Fruit fly (Drosophila melanogaster) whole organism, embryonic: ENCODE data around the gene CG15406.

Source experiments
- Atf-2 ChIP-seq: fragments of 200-800 bp; sonication (Bioruptor generic); optimal IDR thresholded peaks from 2 replicates; lab custom pipeline; 2016; ENCODE audit warnings: missing biosample characterization, missing genetic modification characterization
- BtbVII ChIP-seq: fragments of 200-800 bp; sonication (Bioruptor generic); optimal IDR thresholded peaks from 3 replicates; lab custom pipeline; 2017; ENCODE audit warnings: missing biosample characterization, mild to moderate bottlenecking, missing genetic modification characterization
- CG10209 ChIP-seq: fragments of 200-800 bp; sonication (Bioruptor generic); optimal IDR thresholded peaks from 3 replicates; lab custom pipeline; 2017; ENCODE audit warnings: missing biosample characterization, mild to moderate bottlenecking, missing genetic modification characterization, missing genetic modification reagents
- CG10267 ChIP-seq: fragments of 200-800 bp; sonication (Bioruptor generic); optimal IDR thresholded peaks from 2 replicates; lab custom pipeline; 2018; ENCODE audit warnings: missing biosample characterization, mild to moderate bottlenecking, missing genetic modification characterization, moderate library complexity
- CG13296 ChIP-seq: fragments of 200-800 bp; sonication (Bioruptor generic); optimal IDR thresholded peaks from 3 replicates; lab custom pipeline; 2018; ENCODE audit warnings: missing biosample characterization, mild to moderate bottlenecking, missing genetic modification characterization
- CG1603 ChIP-seq: fragments of 200-800 bp; sonication (Bioruptor generic); optimal IDR thresholded peaks from 2 replicates; lab custom pipeline; 2019; ENCODE audit warnings: missing biosample characterization, mild to moderate bottlenecking, missing genetic modification characterization, moderate library complexity
- CG1647 ChIP-seq: fragments of 200-800 bp; sonication (Bioruptor generic); optimal IDR thresholded peaks from 3 replicates; lab custom pipeline; 2016; ENCODE audit warnings: missing biosample characterization, missing genetic modification characterization
- CG16779 ChIP-seq: fragments of 200-800 bp; sonication (Bioruptor generic); IDR thresholded peaks from 2 replicates; pipeline ENCODE4 v1.3.6; 2022; ENCODE audit warnings: missing biosample characterization, missing genetic modification characterization
- CG17328 ChIP-seq: fragments of 200-800 bp; sonication (Bioruptor generic); IDR thresholded peaks from 2 replicates; pipeline ENCODE4 v1.3.6; 2022; ENCODE audit warnings: missing biosample characterization, missing genetic modification characterization
- CG18262 ChIP-seq: fragments of 200-800 bp; optimal IDR thresholded peaks from 3 replicates; lab custom pipeline; 2019; ENCODE audit warnings: missing biosample characterization, mild to moderate bottlenecking, missing genetic modification characterization, moderate library complexity
- CG18619 ChIP-seq: fragments of 200-800 bp; sonication (Bioruptor generic); optimal IDR thresholded peaks from 3 replicates; lab custom pipeline; 2017; ENCODE audit warnings: missing biosample characterization, mild to moderate bottlenecking, missing genetic modification characterization
- CG2120 ChIP-seq: fragments of 200-800 bp; sonication (Bioruptor generic); optimal IDR thresholded peaks from 3 replicates; lab custom pipeline; 2016; ENCODE audit warnings: missing biosample characterization, missing genetic modification characterization
- CG2889 ChIP-seq: fragments of 200-800 bp; sonication (Bioruptor generic); IDR thresholded peaks from 3 replicates; pipeline ENCODE4 v1.3.6; 2022; ENCODE audit warnings: missing biosample characterization, missing genetic modification characterization
- CG3065 ChIP-seq: fragments of 200-800 bp; sonication (Bioruptor generic); optimal IDR thresholded peaks from 2 replicates; lab custom pipeline; 2016; ENCODE audit warnings: missing biosample characterization, missing genetic modification characterization
- CG33213 ChIP-seq: fragments of 200-800 bp; sonication (Bioruptor generic); optimal IDR thresholded peaks from 3 replicates; lab custom pipeline; 2016; ENCODE audit warnings: missing biosample characterization, missing genetic modification characterization
- CG3838 ChIP-seq: fragments of 200-800 bp; sonication (Bioruptor generic); optimal IDR thresholded peaks from 3 replicates; lab custom pipeline; 2016; ENCODE audit warnings: missing biosample characterization, missing genetic modification characterization
- CG4707 ChIP-seq: fragments of 200-800 bp; sonication (Bioruptor generic); optimal IDR thresholded peaks from 2 replicates; lab custom pipeline; 2018; ENCODE audit warnings: missing biosample characterization, mild to moderate bottlenecking, missing genetic modification characterization, moderate library complexity
- CG6689 ChIP-seq: fragments of 200-800 bp; sonication (Bioruptor generic); IDR thresholded peaks from 2 replicates; pipeline ENCODE4 v1.3.6; 2022; ENCODE audit warnings: missing biosample characterization, missing genetic modification characterization
- CG9609 ChIP-seq: fragments of 200-800 bp; sonication (Bioruptor generic); optimal IDR thresholded peaks from 3 replicates; lab custom pipeline; 2016; ENCODE audit warnings: missing biosample characterization, missing genetic modification characterization
- CG9876 ChIP-seq: fragments of 200-800 bp; sonication (Bioruptor generic); optimal IDR thresholded peaks from 2 replicates; lab custom pipeline; 2016; ENCODE audit warnings: missing biosample characterization, missing genetic modification characterization
- Chrac-16 ChIP-seq: fragments of 200-800 bp; sonication (Bioruptor generic); optimal IDR thresholded peaks from 3 replicates; lab custom pipeline; 2016; ENCODE audit warnings: missing biosample characterization, missing genetic modification characterization
- Dek ChIP-seq: fragments of 200-800 bp; sonication (Bioruptor generic); optimal IDR thresholded peaks from 3 replicates; lab custom pipeline; 2019; ENCODE audit warnings: missing biosample characterization, mild to moderate bottlenecking, missing genetic modification characterization, moderate library complexity
- H15 ChIP-seq: fragments of 200-800 bp; sonication (Bioruptor generic); IDR thresholded peaks from 3 replicates; pipeline ENCODE4 v1.3.6; 2022; ENCODE audit warnings: missing biosample characterization, missing genetic modification characterization
- Med ChIP-seq: fragments of 200-800 bp; sonication (Bioruptor generic); peaks from one replicate; lab custom pipeline; 2016; ENCODE audit warnings: missing biosample characterization, missing genetic modification characterization, mild to moderate bottlenecking, inconsistent platforms, moderate library complexity
- NC2β ChIP-seq: fragments of 200-800 bp; sonication (Bioruptor generic); optimal IDR thresholded peaks from 2 replicates; lab custom pipeline; 2016; ENCODE audit warnings: missing biosample characterization, missing genetic modification characterization
- NK7.1 ChIP-seq: fragments of 200-800 bp; sonication (Bioruptor generic); optimal IDR thresholded peaks from 3 replicates; lab custom pipeline; 2016; ENCODE audit warnings: missing biosample characterization, missing genetic modification characterization
- Nf-YA ChIP-seq: fragments of 200-800 bp; sonication (Bioruptor generic); IDR thresholded peaks from 2 replicates; pipeline ENCODE4 v1.3.6; 2022; ENCODE audit warnings: missing biosample characterization, missing genetic modification characterization
- Opbp ChIP-seq: fragments of 200-800 bp; sonication (Bioruptor generic); IDR thresholded peaks from 3 replicates; pipeline ENCODE4 v1.3.6; 2022; ENCODE audit warnings: missing biosample characterization, missing genetic modification characterization; ENCODE audit not compliant: partially characterized antibody
- Rx ChIP-seq: fragments of 200-800 bp; sonication (Bioruptor generic); IDR thresholded peaks from 2 replicates; pipeline ENCODE4 v1.3.6; 2022; ENCODE audit warnings: missing biosample characterization, missing genetic modification characterization
- Sox102F ChIP-seq: fragments of 200-800 bp; sonication (Bioruptor generic); optimal IDR thresholded peaks from 2 replicates; lab custom pipeline; 2018; ENCODE audit warnings: missing biosample characterization, mild to moderate bottlenecking, missing genetic modification characterization, moderate library complexity
- Usf ChIP-seq: fragments of 200-800 bp; sonication (Bioruptor generic); optimal IDR thresholded peaks from 2 replicates; lab custom pipeline; 2017; ENCODE audit warnings: missing genotype, missing biosample characterization, missing genetic modification characterization
- Vsx1 ChIP-seq: fragments of 200-800 bp; sonication (Bioruptor generic); optimal IDR thresholded peaks from 2 replicates; lab custom pipeline; 2017; ENCODE audit warnings: missing biosample characterization, mild to moderate bottlenecking, missing genetic modification characterization, missing genetic modification reagents
- abd-A ChIP-seq: fragments of 200-800 bp; sonication (Bioruptor generic); optimal IDR thresholded peaks from 3 replicates; lab custom pipeline; 2019; ENCODE audit warnings: missing biosample characterization, mild to moderate bottlenecking, missing genetic modification characterization, moderate library complexity
- ara ChIP-seq: fragments of 200-800 bp; sonication (Bioruptor generic); IDR thresholded peaks from 2 replicates; pipeline ENCODE4 v1.3.6; 2022; ENCODE audit warnings: missing biosample characterization, missing genetic modification characterization
- ase ChIP-seq: fragments of 200-800 bp; sonication (Bioruptor generic); IDR thresholded peaks from 3 replicates; pipeline ENCODE4 v1.3.6; 2022; ENCODE audit warnings: missing biosample characterization, missing genetic modification characterization
- bsh ChIP-seq, 2 experiments: fragments of 200-800 bp; sonication (Bioruptor generic); optimal IDR thresholded peaks; 2 replicates each; lab custom pipeline; 2017 to 2018; ENCODE audit warnings: mild to moderate bottlenecking in 2 of 2, missing biosample characterization in 2 of 2, missing genetic modification characterization in 2 of 2, moderate library complexity in 1 of 2
- chinmo ChIP-seq: fragments of 200-800 bp; sonication (Bioruptor generic); IDR thresholded peaks from 4 replicates; pipeline ENCODE4 v1.3.6; 2022; ENCODE audit warnings: missing biosample characterization, missing genetic modification characterization; ENCODE audit not compliant: partially characterized antibody
- chm ChIP-seq: fragments of 200-800 bp; sonication (Bioruptor generic); IDR thresholded peaks from 2 replicates; pipeline ENCODE4 v1.3.6; 2022; ENCODE audit warnings: missing biosample characterization, missing genetic modification characterization
- crc ChIP-seq: fragments of 200-800 bp; sonication (Bioruptor generic); optimal IDR thresholded peaks from 2 replicates; lab custom pipeline; 2016; ENCODE audit warnings: missing biosample characterization, missing genetic modification characterization
- esg ChIP-seq: fragments of 200-800 bp; sonication (Bioruptor generic); conservative IDR thresholded peaks from 2 replicates; pipeline ENCODE4 v1.3.6; 2022; ENCODE audit warnings: missing biosample characterization, missing genetic modification characterization
- fru ChIP-seq: fragments of >200 bp; optimal IDR thresholded peaks from 2 replicates; lab custom pipeline; 2017
- gce ChIP-seq: fragments of 200-800 bp; sonication (Bioruptor generic); IDR thresholded peaks from 3 replicates; pipeline ENCODE4 v1.3.6; 2022; ENCODE audit warnings: missing biosample characterization, missing genetic modification characterization
- inv ChIP-seq: fragments of 200-800 bp; sonication (Bioruptor generic); IDR thresholded peaks from 2 replicates; pipeline ENCODE4 v1.3.6; 2022; ENCODE audit warnings: missing biosample characterization, missing genetic modification characterization; ENCODE audit not compliant: partially characterized antibody
- jigr1 ChIP-seq: fragments of 200-800 bp; sonication (Bioruptor generic); IDR thresholded peaks from 3 replicates; pipeline ENCODE4 v1.3.6; 2022; ENCODE audit warnings: missing biosample characterization, missing genetic modification characterization
- kni ChIP-seq: fragments of 200-800 bp; sonication (Bioruptor generic); optimal IDR thresholded peaks from 3 replicates; lab custom pipeline; 2017; ENCODE audit warnings: mild to moderate bottlenecking, missing biosample characterization, missing genetic modification reagents, missing genetic modification characterization
- lbe ChIP-seq: fragments of 200-800 bp; sonication (Bioruptor generic); optimal IDR thresholded peaks from 2 replicates; lab custom pipeline; 2016; ENCODE audit warnings: missing biosample characterization, mild to moderate bottlenecking, missing genetic modification characterization
- prd ChIP-seq, 3 experiments: fragments of >200 bp in 2 of 3; fragments of 200-800 bp in 1 of 3; sonication (Bioruptor generic) in 1 of 3; optimal IDR thresholded peaks in 2 of 3; IDR thresholded peaks in 1 of 3; 2 replicates in 2 of 3; 3 replicates in 1 of 3; pipeline versions ENCODE4 v1.3.6 to Lab custom; 2017 to 2022; ENCODE audit warnings: missing biosample characterization in 1 of 3, missing genetic modification characterization in 1 of 3
- ro ChIP-seq: fragments of 200-800 bp; sonication (Bioruptor generic); IDR thresholded peaks from 2 replicates; pipeline ENCODE4 v1.3.6; 2022; ENCODE audit warnings: missing biosample characterization, missing genetic modification characterization
- seq ChIP-seq: fragments of 200-800 bp; sonication (Bioruptor generic); IDR thresholded peaks from 2 replicates; pipeline ENCODE4 v1.3.6; 2022; ENCODE audit warnings: missing biosample characterization, missing genetic modification characterization
- stc ChIP-seq: fragments of 200-800 bp; sonication (Bioruptor generic); IDR thresholded peaks from 2 replicates; pipeline ENCODE4 v1.3.6; 2022; ENCODE audit warnings: missing biosample characterization, missing genetic modification characterization

The CG15406 gene

dm6 chr2L:3348146-3348747 is 39.2 kb downstream of the CG15406 start (continued):
- TF ChIP-seq Atf-2 (GFP tag; lab: Kevin White, UChicago) (peak; percentile 63), BtbVII (peak; percentile 33), abd-A (tag; lab: Kevin White, UChicago) (no peak), lbe (peak; percentile 66), Usf (GFP tag; lab: Kevin White, UChicago) (no peak), CG18262 (tag; lab: Kevin White, UChicago) (peak; percentile 89), Med (GFP tag; lab: Kevin White, UChicago) (peak; percentile 94), CG18619 (peak; percentile 33), seq (GFP tag; lab: Robert Waterston, UW) (peak; percentile 47), CG2889 (GFP tag; lab: Robert Waterston, UW) (peak; percentile 72; the same call in 1 of the 3 replicates), chm (GFP tag; lab: Robert Waterston, UW) (peak; percentile 87), kni (GFP tag; lab: Kevin White, UChicago) (no peak), ase (GFP tag; lab: Robert Waterston, UW) (peak; percentile 95), prd (optimal IDR thresholded peaks at IDR 0.05; lab: Kevin White, UChicago) (no peak), prd (GFP tag; IDR thresholded peaks at IDR 0.05; lab: Robert Waterston, UW) (peak; percentile 93), CG3838 (GFP tag; lab: Kevin White, UChicago) (no peak), CG16779 (GFP tag; lab: Robert Waterston, UW) (no peak; the same call in 1 of the 2 replicates), ro (GFP tag; lab: Robert Waterston, UW) (peak; percentile 65; the same call in 1 of the 2 replicates), CG2120 (GFP tag; lab: Kevin White, UChicago) (no peak), NC2β (GFP tag; lab: Kevin White, UChicago) (peak; percentile 66), NK7.1 (no peak), CG10267 (peak; percentile 76), ara (GFP tag; lab: Robert Waterston, UW) (peak; percentile 94), Vsx1 (GFP tag; lab: Kevin White, UChicago) (peak; percentile 27), Opbp (no peak), CG9876 (GFP tag; lab: Kevin White, UChicago) (no peak), CG1647 (GFP tag; lab: Kevin White, UChicago) (peak; percentile 51), CG3065 (GFP tag; lab: Kevin White, UChicago) (no peak), CG17328 (peak; percentile 92), Sox102F (GFP tag; lab: Kevin White, UChicago) (peak; percentile 95), stc (peak; percentile 93), Chrac-16 (GFP tag; lab: Kevin White, UChicago) (peak; percentile 68), fru (lab: Kevin White, UChicago) (no peak), gce (GFP tag; lab: Robert Waterston, UW) (peak; percentile 96), CG6689 (GFP tag; lab: Robert Waterston, UW) (peak; percentile 92), Rx (GFP tag; lab: Robert Waterston, UW) (peak; percentile 89), CG1603 (peak; percentile 90), H15 (GFP tag; lab: Robert Waterston, UW) (peak; percentile 90), crc (GFP tag; lab: Kevin White, UChicago) (peak; percentile 32), CG13296 (GFP tag; lab: Kevin White, UChicago) (no peak), Dek (tag; lab: Kevin White, UChicago) (peak; percentile 47), chinmo (no peak), inv (no peak), CG9609 (GFP tag; lab: Kevin White, UChicago) (peak; percentile 29), CG4707 (GFP tag; lab: Kevin White, UChicago) (peak; percentile 73), Nf-YA (GFP tag; lab: Robert Waterston, UW) (peak; percentile 77), bsh (GFP tag; optimal IDR thresholded peaks at IDR 0.05; lab: Kevin White, UChicago) (peak; percentile 82 to 89), esg (GFP tag; lab: Robert Waterston, UW) (peak; percentile 81), CG10209 (GFP tag; lab: Kevin White, UChicago) (peak; percentile 76), jigr1 (GFP tag; lab: Robert Waterston, UW) (peak; percentile 87; the same call in 2 of the 3 replicates), CG33213 (peak; percentile 52)
